Worm (Caenorhabditis elegans): ENCODE measurements around the gene Y111B2A.2.

Gene Y111B2A.2

DNA sequence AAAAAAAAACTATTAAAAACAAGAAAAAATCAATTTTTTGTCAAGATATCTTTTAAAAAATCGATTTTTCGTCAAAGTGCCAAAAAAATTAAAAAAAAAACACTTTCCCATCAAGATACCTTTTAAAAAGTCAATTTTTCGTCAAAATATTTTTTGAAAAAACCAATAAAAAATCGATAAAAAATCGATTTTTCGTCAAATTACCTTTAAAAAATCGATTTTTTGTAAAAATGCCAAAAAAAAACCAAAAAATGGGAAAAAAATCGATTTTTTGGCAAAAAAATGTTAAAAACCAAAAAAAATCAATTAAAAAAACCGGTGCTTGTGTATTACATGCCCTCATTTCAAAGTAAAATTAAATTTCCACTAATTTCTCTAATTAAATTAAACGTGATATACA lies 21.8 kb downstream of the Y111B2A.2 start:
- TF ChIP-seq F37B4.10 (GFP tag; IDR thresholded peaks at IDR 0.05) (no peak), fkh-3 (tag; optimal IDR thresholded peaks at IDR 0.05) (no peak), lin-35 (GFP tag; optimal IDR thresholded peaks at IDR 0.05) (no peak), C17E4.6 (GFP tag; IDR thresholded peaks at IDR 0.05) (no peak), ztf-26 (tag; optimal IDR thresholded peaks at IDR 0.05) (no peak), let-607 (tag; optimal IDR thresholded peaks at IDR 0.05) (no peak), atf-7 (tag; optimal IDR thresholded peaks at IDR 0.05) (no peak), ceh-100 (GFP tag; IDR thresholded peaks at IDR 0.05) (no peak), nhr-90 (tag; optimal IDR thresholded peaks at IDR 0.05) (no peak), ama-1 (optimal IDR thresholded peaks at IDR 0.05) (no peak), ama-1 (GFP tag; optimal IDR thresholded peaks at IDR 0.05) (no peak)

DNA sequence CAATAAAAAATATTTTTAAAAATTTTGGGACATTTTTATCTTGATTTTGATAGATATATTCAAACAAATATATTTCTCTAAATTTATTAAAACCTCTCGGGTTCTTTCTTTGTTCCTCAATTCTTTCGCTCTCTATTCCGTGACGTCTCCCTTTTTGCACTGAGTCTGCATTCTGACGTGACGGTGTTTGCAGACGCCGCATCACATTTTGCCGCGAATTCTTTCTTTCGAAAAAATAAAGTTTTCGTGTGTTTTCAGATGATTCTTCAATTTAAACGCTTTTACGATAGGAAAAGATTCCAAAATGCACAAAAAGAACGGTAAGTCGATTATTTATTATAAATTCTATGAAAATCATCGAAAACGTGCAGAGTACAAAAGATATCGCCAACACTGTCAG lies 32.1 kb downstream of the Y111B2A.2 start:
- TF ChIP-seq efl-1 (GFP tag; optimal IDR thresholded peaks at IDR 0.05) (peak; percentile 64), F39B2.1 (GFP tag; IDR thresholded peaks at IDR 0.05) (no peak), cebp-2 (GFP tag; IDR thresholded peaks at IDR 0.05) (no peak), dpl-1 (GFP tag; optimal IDR thresholded peaks at IDR 0.05) (peak; percentile 47), Y53G8AR.9 (GFP tag; conservative IDR thresholded peaks at IDR 0.05) (no peak), lsl-1 (GFP tag; optimal IDR thresholded peaks at IDR 0.05) (peak; percentile 5), lin-35 (GFP tag; optimal IDR thresholded peaks at IDR 0.05) (peak in 1 of 3 experiments; percentile 60), rpc-1 (optimal IDR thresholded peaks at IDR 0.05) (no peak), rpc-1 (tag; optimal IDR thresholded peaks at IDR 0.05) (no peak), hmg-1.2 (GFP tag; IDR thresholded peaks at IDR 0.05) (0 out of 2 replicates have a peak, but pooled peaks have one; percentile 15), cebp-1 (GFP tag; IDR thresholded peaks at IDR 0.05) (no peak), cebp-1 (tag; optimal IDR thresholded peaks at IDR 0.05) (peak; percentile 38), lin-54 (GFP tag; optimal IDR thresholded peaks at IDR 0.05) (peak; percentile 50), let-526 (GFP tag; IDR thresholded peaks at IDR 0.05) (no peak), nfya-1 (tag; optimal IDR thresholded peaks at IDR 0.05; ENCODE audit: borderline replicate concordance, insufficient read depth) (no peak), snpc-4 (GFP tag; optimal IDR thresholded peaks at IDR 0.05) (no peak), snpc-4 (tag; optimal IDR thresholded peaks at IDR 0.05) (peak in 1 of 4 experiments; percentile 17), lir-1 (GFP tag; conservative IDR thresholded peaks at IDR 0.05) (no peak), ceh-100 (GFP tag; IDR thresholded peaks at IDR 0.05) (peak; percentile 37; the same call in 1 of the 2 replicates), F10E7.11 (tag; optimal IDR thresholded peaks at IDR 0.05) (no peak), Y53F4B.3 (GFP tag; IDR thresholded peaks at IDR 0.05) (no peak), mcd-1 (GFP tag; IDR thresholded peaks at IDR 0.05) (0 out of 2 replicates have a peak, but pooled peaks have one; percentile 40), nhr-27 (tag; optimal IDR thresholded peaks at IDR 0.05) (no peak), dpff-1 (tag; optimal IDR thresholded peaks at IDR 0.05) (no peak)

DNA sequence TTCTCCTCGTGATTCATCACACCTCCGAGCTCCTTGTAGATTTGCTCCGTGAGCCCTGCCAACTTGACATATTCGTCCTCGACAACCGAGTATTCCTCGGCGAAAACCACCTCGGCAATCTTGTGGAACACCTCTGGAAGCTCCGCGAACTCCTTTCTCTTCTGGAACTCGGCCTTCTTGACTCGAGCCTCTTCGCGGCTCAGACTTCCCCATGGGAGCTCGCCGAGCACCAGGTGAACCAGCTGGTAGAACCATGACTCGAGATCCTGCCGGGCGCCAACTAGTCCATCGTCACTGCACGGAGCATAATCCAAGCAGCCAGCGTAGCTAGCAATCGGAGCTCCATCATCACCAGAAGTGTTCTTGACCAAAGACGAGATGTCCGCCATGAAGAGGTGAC lies 34.6 kb downstream of the Y111B2A.2 start:
- peak; percentile 60; the same call in 1 of the 2 replicates for TF ChIP-seq egrh-3 (GFP tag; IDR thresholded peaks at IDR 0.05)

DNA sequence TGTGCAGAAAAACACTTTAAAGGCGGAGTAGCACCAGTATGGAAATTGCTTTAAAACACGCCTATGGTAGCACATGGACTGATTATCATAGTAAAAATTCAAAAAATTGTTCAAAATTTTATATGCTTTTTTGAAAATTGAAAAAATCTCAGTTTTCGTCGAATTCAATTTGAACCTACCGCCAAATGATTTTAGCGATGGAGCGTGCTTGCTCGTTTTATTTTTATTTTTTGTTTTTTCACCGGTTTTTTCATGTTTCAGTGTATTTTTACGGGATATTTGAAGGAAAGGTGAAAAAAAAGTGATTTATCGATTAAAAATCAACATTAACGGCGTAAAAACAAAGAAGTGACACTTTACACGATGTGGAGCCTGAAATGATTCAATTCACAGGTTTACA lies 38.0 kb downstream of the Y111B2A.2 start:
- TF ChIP-seq Y79H2A.3 (GFP tag; conservative IDR thresholded peaks at IDR 0.05) = no peak
- no peak for TF ChIP-seq F57C9.4 (tag; optimal IDR thresholded peaks at IDR 0.05)
- no peak for TF ChIP-seq snpc-3.4 (tag; optimal IDR thresholded peaks at IDR 0.05)
- no peak for TF ChIP-seq nfya-1 (tag; optimal IDR thresholded peaks at IDR 0.05; ENCODE audit: borderline replicate concordance, insufficient read depth)
- peak in 1 of 3 experiments; percentile 33 for TF ChIP-seq lin-35 (GFP tag; optimal IDR thresholded peaks at IDR 0.05)
- no peak for TF ChIP-seq nfyb-1 (GFP tag; IDR thresholded peaks at IDR 0.05)
- TF ChIP-seq K12H6.12 (tag; optimal IDR thresholded peaks at IDR 0.05) = no peak
